Worm (Caenorhabditis elegans) whole organism, L1 larva: Measurements from ENCODE around the gene F43H9.4.

Experiments used
- pqm-1 ChIP-seq: sonication (generic microtip); optimal IDR thresholded peaks from 3 replicates; lab custom pipeline; 2017; ENCODE audit warnings: missing biosample characterization, missing genetic modification characterization
- snpc-4 ChIP-seq: fragments of 150-350 bp; optimal IDR thresholded peaks from 2 replicates; lab custom pipeline; 2014; ENCODE audit warnings: missing biosample characterization, missing genetic modification characterization

DNA sequence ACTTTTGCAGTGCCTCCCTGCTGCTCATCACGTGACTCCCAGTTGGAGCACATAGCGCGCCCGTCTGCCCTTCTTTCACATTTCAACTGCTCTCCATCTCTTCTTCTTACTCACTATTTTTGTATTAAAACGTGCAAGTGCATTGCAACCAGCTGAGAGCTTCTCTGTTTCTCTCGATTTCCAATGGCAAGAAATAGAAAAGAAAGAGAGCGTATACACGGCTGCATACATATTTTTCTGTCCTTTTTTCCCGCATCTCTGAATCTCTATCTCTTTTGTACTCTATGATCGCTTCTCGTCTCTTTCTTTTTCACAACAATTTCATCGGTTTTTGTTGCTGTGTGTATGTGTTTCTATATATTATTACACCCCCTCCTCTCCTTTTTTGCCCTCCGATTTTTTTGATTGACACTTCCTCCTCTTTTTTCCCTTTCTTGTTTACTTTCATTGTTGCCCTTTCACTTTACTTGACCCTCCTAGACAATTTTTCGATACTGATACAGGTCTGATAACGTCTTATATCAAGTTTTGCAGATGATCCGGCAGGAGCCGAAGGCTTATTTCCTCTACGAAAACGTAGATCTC lies 25.5 kb upstream of the F43H9.4 start, which contains the start of gene Y97E10AR.1:
- TF ChIP-seq pqm-1 (tag; lab: Kevin White, UChicago), result no peak
- TF ChIP-seq snpc-4 (tag; lab: Kevin White, UChicago), result peak; percentile 3
